Worm (Caenorhabditis elegans) whole organism, late embryonic: ENCODE data around the gene lgc-57.

Experiments used
- ama-1 ChIP-seq: fragments of 150-350 bp; optimal IDR thresholded peaks from 2 replicates; lab custom pipeline; 2014
- ceh-19 ChIP-seq: fragments of 200-800 bp; sonication (Bioruptor generic); optimal IDR thresholded peaks from 2 replicates; lab custom pipeline; 2018; ENCODE audit warnings: mild to moderate bottlenecking, missing genetic modification characterization, missing compliant biosample characterization
- ceh-34 ChIP-seq: sonication (generic microtip); optimal IDR thresholded peaks from 2 replicates; lab custom pipeline; 2016; ENCODE audit warnings: mild to moderate bottlenecking, missing genetic modification characterization, missing compliant biosample characterization
- fkh-10 ChIP-seq: fragments of 150-350 bp; optimal IDR thresholded peaks from 2 replicates; lab custom pipeline; 2014; ENCODE audit warnings: missing biosample characterization, missing genetic modification reagents, missing genetic modification characterization
- hlh-13 ChIP-seq: fragments of 200-800 bp; sonication (Bioruptor generic); optimal IDR thresholded peaks from 2 replicates; lab custom pipeline; 2018; ENCODE audit warnings: mild to moderate bottlenecking, missing genetic modification characterization, missing compliant biosample characterization
- lin-11 ChIP-seq: fragments of 200-800 bp; sonication (Bioruptor generic); optimal IDR thresholded peaks from 2 replicates; lab custom pipeline; 2018; ENCODE audit warnings: mild to moderate bottlenecking, missing genetic modification characterization, missing compliant biosample characterization
- npax-4 ChIP-seq: sonication (generic microtip); optimal IDR thresholded peaks from 2 replicates; lab custom pipeline; 2016; ENCODE audit warnings: missing genetic modification characterization, missing compliant biosample characterization

- no peak for TF ChIP-seq fkh-10 (GFP tag; lab: Kevin White, UChicago)
- no peak for TF ChIP-seq hlh-13 (GFP tag; lab: Kevin White, UChicago)
- TF ChIP-seq ama-1 (lab: Kevin White, UChicago) = no peak
- TF ChIP-seq npax-4 (tag; lab: Kevin White, UChicago) = no peak
- TF ChIP-seq ceh-19 (GFP tag; lab: Kevin White, UChicago) = no peak
- TF ChIP-seq ceh-34 = no peak
- TF ChIP-seq lin-11 (tag; lab: Kevin White, UChicago) = no peak
Observed at ce11 chrII:10684954-10685353, 9.9 kb upstream of the lgc-57 start.
